Fruit fly (Drosophila melanogaster): ENCODE results near the gene CG7523.

Gene CG7523

DNA sequence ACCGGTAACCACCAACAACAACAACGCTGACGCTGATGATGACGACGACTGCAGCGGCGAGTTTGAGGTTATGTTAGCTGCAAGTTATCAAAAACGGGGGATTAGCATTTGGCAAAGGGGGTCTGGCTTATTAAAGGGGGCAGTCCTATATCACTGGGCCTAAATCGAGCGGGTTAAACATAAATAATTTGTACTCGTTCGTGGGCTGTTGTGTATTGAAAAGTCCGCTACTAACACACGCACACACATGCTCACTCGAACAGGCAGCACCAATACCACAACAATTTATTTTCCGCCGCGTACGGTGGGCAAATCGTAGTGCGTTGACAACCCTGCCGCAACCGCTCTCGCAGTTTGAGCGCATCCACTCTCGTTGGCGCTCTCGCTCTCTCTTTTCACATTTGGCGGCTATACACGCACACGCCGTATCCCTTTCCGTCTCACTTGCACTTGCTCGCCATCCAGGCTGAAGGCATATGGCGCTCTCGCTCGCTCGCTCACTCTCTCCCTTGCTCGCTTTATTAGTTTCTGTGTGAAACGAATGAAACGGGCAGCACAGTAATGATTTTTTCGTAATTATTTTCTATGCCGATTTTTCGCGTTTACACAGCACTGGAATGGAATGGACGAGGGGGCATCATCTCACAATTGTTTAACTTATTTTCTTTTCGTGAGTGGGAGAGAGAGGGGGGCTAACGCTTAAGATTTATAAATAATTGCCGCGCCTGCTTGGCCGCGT lies 46.3 kb upstream of the CG7523 start (continued):
- TF ChIP-seq mirr (GFP tag; optimal IDR thresholded peaks at IDR 0.05) (peak; percentile 70), her (GFP tag; optimal IDR thresholded peaks at IDR 0.05) (peak; percentile 51), gce (GFP tag; IDR thresholded peaks at IDR 0.05) (no peak), CG4328 (GFP tag; optimal IDR thresholded peaks at IDR 0.05) (peak; percentile 4), pb (GFP tag; optimal IDR thresholded peaks at IDR 0.05) (peak; percentile 41), nerfin-1 (tag; optimal IDR thresholded peaks at IDR 0.05) (peak; percentile 46), ind (GFP tag; optimal IDR thresholded peaks at IDR 0.05) (no peak), vvl (GFP tag; IDR thresholded peaks at IDR 0.05) (no peak), CG18262 (tag; optimal IDR thresholded peaks at IDR 0.05) (no peak), eve (GFP tag; optimal IDR thresholded peaks at IDR 0.05) (no peak), sim (GFP tag; IDR thresholded peaks at IDR 0.05) (no peak), gsb-n (tag; optimal IDR thresholded peaks at IDR 0.05) (peak; percentile 68), exex (tag; optimal IDR thresholded peaks at IDR 0.05) (peak; percentile 62), CG11456 (GFP tag; IDR thresholded peaks at IDR 0.05) (no peak), CG2678 (tag; optimal IDR thresholded peaks at IDR 0.05) (peak; percentile 28), lbe (GFP tag; optimal IDR thresholded peaks at IDR 0.05) (peak; percentile 87), CG2199 (GFP tag; IDR thresholded peaks at IDR 0.05) (no peak), NK7.1 (GFP tag; optimal IDR thresholded peaks at IDR 0.05) (peak; percentile 9), YL-1 (GFP tag; optimal IDR thresholded peaks at IDR 0.05) (peak; percentile 49), CG3281 (GFP tag; optimal IDR thresholded peaks at IDR 0.05) (peak; percentile 34), Dip2 (GFP tag; IDR thresholded peaks at IDR 0.05) (no peak), CG3163 (GFP tag; optimal IDR thresholded peaks at IDR 0.05) (peak; percentile 39), CG2120 (GFP tag; optimal IDR thresholded peaks at IDR 0.05) (peak; percentile 60), CG3407 (GFP tag; optimal IDR thresholded peaks at IDR 0.05) (no peak), CG8290 (GFP tag; optimal IDR thresholded peaks at IDR 0.05) (no peak), CG8290 (tag; optimal IDR thresholded peaks at IDR 0.05) (peak in 1 of 2 experiments; percentile 76), pho (GFP tag; optimal IDR thresholded peaks at IDR 0.05) (peak; percentile 17), otp (GFP tag; IDR thresholded peaks at IDR 0.05) (no peak), CG15479 (GFP tag; optimal IDR thresholded peaks at IDR 0.05) (peak; percentile 57), onecut (GFP tag; IDR thresholded peaks at IDR 0.05) (peak; percentile 65; the same call in 1 of the 2 replicates), cad (GFP tag; optimal IDR thresholded peaks at IDR 0.05) (peak; percentile 49), CG8388 (GFP tag; optimal IDR thresholded peaks at IDR 0.05) (peak; percentile 25), CG2116 (GFP tag; optimal IDR thresholded peaks at IDR 0.05) (peak; percentile 49), E2f2 (GFP tag; IDR thresholded peaks at IDR 0.05) (no peak), CG17829 (tag; optimal IDR thresholded peaks at IDR 0.05) (peak; percentile 22), ac (GFP tag; optimal IDR thresholded peaks at IDR 0.05) (peak; percentile 24), hkb (optimal IDR thresholded peaks at IDR 0.05) (no peak), hkb (GFP tag; IDR thresholded peaks at IDR 0.05) (no peak), Max (GFP tag; optimal IDR thresholded peaks at IDR 0.05) (peak; percentile 22), CG8478 (optimal IDR thresholded peaks at IDR 0.05) (peak; percentile 97), CG1832 (GFP tag; optimal IDR thresholded peaks at IDR 0.05) (peak; percentile 98), nau (GFP tag; optimal IDR thresholded peaks at IDR 0.05) (peak; percentile 34), CG8281 (tag; optimal IDR thresholded peaks at IDR 0.05) (no peak), HmgZ (tag; optimal IDR thresholded peaks at IDR 0.05) (peak; percentile 64), slp2 (GFP tag; optimal IDR thresholded peaks at IDR 0.05) (no peak), ken (GFP tag; IDR thresholded peaks at IDR 0.05) (no peak), ATbp (GFP tag; optimal IDR thresholded peaks at IDR 0.05) (no peak), Nf-YB (GFP tag; optimal IDR thresholded peaks at IDR 0.05) (peak; percentile 31), al (GFP tag; IDR thresholded peaks at IDR 0.05) (no peak), CG12391 (tag; optimal IDR thresholded peaks at IDR 0.05) (peak; percentile 19), CG11093 (GFP tag; IDR thresholded peaks at IDR 0.05) (no peak), HmgD (GFP tag; optimal IDR thresholded peaks at IDR 0.05) (peak; percentile 78)
